Worm (Caenorhabditis elegans) whole organism, late embryonic: ENCODE results near the gene K03B8.4.
"Not testable (repeated sequence)": the region's sequence is repeated elsewhere in the genome, so short reads cannot be mapped to it uniquely, and the experiment has no call there.

Source experiments
- ama-1 ChIP-seq: fragments of 150-350 bp; optimal IDR thresholded peaks from 2 replicates; lab custom pipeline; 2014
- ceh-14 ChIP-seq: sonication (generic microtip); optimal IDR thresholded peaks from 2 replicates; lab custom pipeline; 2016; ENCODE audit warnings: missing genotype, missing genetic modification characterization, missing compliant biosample characterization
- ceh-2 ChIP-seq: sonication (generic microtip); optimal IDR thresholded peaks from 2 replicates; lab custom pipeline; 2016; ENCODE audit warnings: missing genotype, missing genetic modification characterization, missing compliant biosample characterization
- ceh-31 ChIP-seq: sonication (generic microtip); optimal IDR thresholded peaks from 2 replicates; lab custom pipeline; 2016; ENCODE audit warnings: missing genetic modification characterization, missing compliant biosample characterization
- ceh-34 ChIP-seq: sonication (generic microtip); optimal IDR thresholded peaks from 2 replicates; lab custom pipeline; 2016; ENCODE audit warnings: mild to moderate bottlenecking, missing genetic modification characterization, missing compliant biosample characterization
- ceh-9 ChIP-seq: sonication (generic microtip); optimal IDR thresholded peaks from 2 replicates; lab custom pipeline; 2016; ENCODE audit warnings: mild to moderate bottlenecking, missing genetic modification characterization, inconsistent platforms, missing compliant biosample characterization
- elt-2 ChIP-seq: sonication (generic microtip); optimal IDR thresholded peaks from 2 replicates; lab custom pipeline; 2016; ENCODE audit warnings: missing genetic modification reagents, missing genetic modification characterization, missing compliant biosample characterization
- elt-4 ChIP-seq: sonication (generic microtip); optimal IDR thresholded peaks from 2 replicates; lab custom pipeline; 2016; ENCODE audit warnings: missing genetic modification characterization, missing compliant biosample characterization
- ets-4 ChIP-seq: sonication (generic microtip); optimal IDR thresholded peaks from 2 replicates; lab custom pipeline; 2016; ENCODE audit warnings: missing genetic modification characterization, missing compliant biosample characterization
- eyg-1 ChIP-seq: sonication (generic microtip); optimal IDR thresholded peaks from 2 replicates; lab custom pipeline; 2016; ENCODE audit warnings: missing genotype, missing genetic modification characterization, missing compliant biosample characterization
- fkh-10 ChIP-seq: fragments of 150-350 bp; optimal IDR thresholded peaks from 2 replicates; lab custom pipeline; 2014; ENCODE audit warnings: missing biosample characterization, missing genetic modification reagents, missing genetic modification characterization
- fkh-6 ChIP-seq: sonication (generic microtip); optimal IDR thresholded peaks from 2 replicates; lab custom pipeline; 2016; ENCODE audit warnings: missing genetic modification characterization, missing compliant biosample characterization
- hlh-30 ChIP-seq: sonication (generic microtip); optimal IDR thresholded peaks from 2 replicates; lab custom pipeline; 2017; ENCODE audit warnings: antibody characterized with exemption, missing genetic modification characterization, missing compliant biosample characterization; ENCODE audit not compliant: insufficient read depth
- lin-11 ChIP-seq: fragments of 200-800 bp; sonication (Bioruptor generic); optimal IDR thresholded peaks from 2 replicates; lab custom pipeline; 2018; ENCODE audit warnings: mild to moderate bottlenecking, missing genetic modification characterization, missing compliant biosample characterization
- nhr-11 ChIP-seq: fragments of 150-350 bp; optimal IDR thresholded peaks from 2 replicates; lab custom pipeline; 2014; ENCODE audit warnings: missing biosample characterization, missing genetic modification characterization
- pat-9 ChIP-seq: fragments of 200-800 bp; sonication (Bioruptor generic); optimal IDR thresholded peaks from 2 replicates; lab custom pipeline; 2018; ENCODE audit warnings: mild to moderate bottlenecking, missing genetic modification characterization, moderate library complexity, missing compliant biosample characterization
- pha-2 ChIP-seq: sonication (generic microtip); optimal IDR thresholded peaks from 2 replicates; lab custom pipeline; 2017; ENCODE audit warnings: mild to moderate bottlenecking, missing genetic modification characterization, missing compliant biosample characterization
- pha-4 ChIP-seq: fragments of 150-350 bp; optimal IDR thresholded peaks from 2 replicates; lab custom pipeline; 2018; ENCODE audit warnings: missing biosample characterization, missing genetic modification reagents, missing genetic modification characterization
- pqm-1 ChIP-seq: sonication (generic microtip); optimal IDR thresholded peaks from 2 replicates; lab custom pipeline; 2016; ENCODE audit warnings: missing genetic modification characterization, missing compliant biosample characterization
- sdc-2 ChIP-seq: sonication (generic microtip); optimal IDR thresholded peaks from 2 replicates; lab custom pipeline; 2016; ENCODE audit warnings: missing genotype, missing genetic modification characterization, missing compliant biosample characterization
- syd-9 ChIP-seq: sonication (generic microtip); optimal IDR thresholded peaks from 2 replicates; lab custom pipeline; 2016; ENCODE audit warnings: mild to moderate bottlenecking, missing genetic modification characterization, moderate library complexity, missing compliant biosample characterization
- ttx-3 ChIP-seq: sonication (generic microtip); optimal IDR thresholded peaks from 2 replicates; lab custom pipeline; 2016; ENCODE audit warnings: missing genetic modification reagents, missing genetic modification characterization, missing compliant biosample characterization
- unc-42 ChIP-seq: sonication (generic microtip); optimal IDR thresholded peaks from 2 replicates; lab custom pipeline; 2016; ENCODE audit warnings: missing genotype, missing genetic modification characterization, missing compliant biosample characterization
- unc-55 ChIP-seq: sonication (generic microtip); optimal IDR thresholded peaks from 2 replicates; lab custom pipeline; 2017; ENCODE audit warnings: missing biosample characterization, missing genetic modification reagents, missing genetic modification characterization
- unc-86 ChIP-seq: sonication (generic microtip); optimal IDR thresholded peaks from 2 replicates; lab custom pipeline; 2016; ENCODE audit warnings: missing genetic modification characterization, missing compliant biosample characterization
- zip-5 ChIP-seq: sonication (generic microtip); optimal IDR thresholded peaks from 2 replicates; lab custom pipeline; 2016; ENCODE audit warnings: missing genetic modification characterization, missing compliant biosample characterization
- ztf-16 ChIP-seq: sonication (generic microtip); optimal IDR thresholded peaks from 2 replicates; lab custom pipeline; 2017; ENCODE audit warnings: missing genetic modification characterization, missing compliant biosample characterization

K03B8.4 gene

ce11 chrV:11415059-11415458 is 20.1 kb upstream of the K03B8.4 start, which contains the start of gene deg-3:
deg-3 (minus strand) TSS chrV:11415159.
- no peak for TF ChIP-seq pqm-1 (tag; lab: Kevin White, UChicago)
- no peak for TF ChIP-seq pha-2 (tag; lab: Kevin White, UChicago)
- no peak for TF ChIP-seq unc-42 (tag; lab: Kevin White, UChicago)
- TF ChIP-seq unc-86 (tag; lab: Kevin White, UChicago) = no peak
- no peak for TF ChIP-seq ztf-16
- TF ChIP-seq ceh-34 (tag; lab: Kevin White, UChicago) = no peak
- no peak for TF ChIP-seq lin-11 (tag; lab: Kevin White, UChicago)
- TF ChIP-seq, all 69 proteins: peak for 0

DNA sequence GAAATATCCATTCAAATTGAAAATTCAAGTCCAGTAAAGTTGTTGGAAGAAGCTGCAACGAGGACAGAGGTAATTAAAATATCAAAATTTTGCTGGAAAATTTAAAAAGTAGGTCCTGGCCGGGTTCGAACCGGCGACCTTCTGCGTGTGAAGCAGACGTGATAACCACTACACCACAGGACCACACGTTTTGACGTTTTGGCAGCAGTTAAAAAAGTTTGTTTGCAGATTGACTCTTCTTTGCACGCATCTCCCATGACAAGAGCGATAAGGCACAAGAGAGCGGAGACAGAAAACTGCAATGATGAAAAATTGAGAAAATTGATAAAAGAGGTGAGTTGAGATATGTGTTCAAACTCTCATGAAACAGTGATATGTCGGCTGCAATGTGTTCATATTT is 17.2 kb upstream of the K03B8.4 start:
- TF ChIP-seq ceh-9 (no peak), unc-42 (tag; lab: Kevin White, UChicago) (no peak), elt-2 (tag; lab: Kevin White, UChicago) (peak; percentile 63)

- TF ChIP-seq zip-5 (tag; lab: Kevin White, UChicago) (no peak), eyg-1 (tag; lab: Kevin White, UChicago) (no peak), pha-4 (tag; lab: Kevin White, UChicago) (no peak)
Measured at ce11 chrV:11410902-11411561, 16.1 kb upstream of the K03B8.4 start, which contains the start of the genes K03B8.8 and grl-3. K03B8.8 (minus strand) TSS chrV:11411002. grl-3 (plus strand) TSS chrV:11411511.

ce11 chrV:11407251-11407650 is 12.3 kb upstream of the K03B8.4 start, which contains the start of gene K03B8.6:
K03B8.6 (plus strand) TSS chrV:11407584.
- no peak for TF ChIP-seq ceh-14 (tag; lab: Kevin White, UChicago)

DNA sequence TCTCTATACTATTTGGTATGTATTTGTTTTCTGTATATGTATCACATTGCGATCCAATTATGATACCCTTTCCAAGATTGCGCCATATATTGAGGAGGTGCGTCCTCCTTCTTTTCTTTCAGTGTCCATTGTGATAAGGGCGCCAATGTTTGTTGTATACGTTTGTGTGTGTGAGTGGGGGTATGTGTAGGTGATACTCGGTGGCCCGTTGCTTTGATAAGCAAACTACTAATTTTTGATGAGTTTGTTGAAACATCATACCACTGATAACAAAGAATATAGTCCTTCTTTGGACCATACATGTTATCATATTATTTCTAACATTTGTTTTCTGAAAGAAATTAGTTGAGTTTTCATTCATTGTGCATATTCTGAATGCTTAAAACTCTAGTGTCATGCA is 8.8 kb upstream of the K03B8.4 start:
- TF ChIP-seq elt-2 (tag; lab: Kevin White, UChicago) = peak; percentile 93
- no peak for TF ChIP-seq ceh-2 (tag; lab: Kevin White, UChicago)

DNA sequence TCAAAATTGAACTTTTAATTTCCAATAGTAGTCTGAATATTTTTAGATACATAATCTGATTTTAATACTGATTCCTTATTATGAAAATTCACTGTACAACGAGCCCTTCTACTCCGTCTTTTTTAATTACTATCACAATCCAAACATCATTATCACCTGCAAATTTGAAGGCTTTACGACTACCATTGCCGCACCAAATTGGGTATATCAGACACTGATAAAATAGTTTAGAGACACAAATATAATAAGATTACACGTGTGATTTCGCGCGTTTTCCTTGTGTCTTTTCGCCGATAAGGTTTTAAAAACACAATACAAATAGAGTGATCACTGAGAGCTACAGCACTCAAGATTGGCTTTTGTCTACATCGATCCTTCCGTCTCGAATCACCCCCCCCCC is 8.1 kb upstream of the K03B8.4 start:
- TF ChIP-seq elt-2 (tag; lab: Kevin White, UChicago) (peak; percentile 90), unc-86 (tag; lab: Kevin White, UChicago) (no peak)

DNA sequence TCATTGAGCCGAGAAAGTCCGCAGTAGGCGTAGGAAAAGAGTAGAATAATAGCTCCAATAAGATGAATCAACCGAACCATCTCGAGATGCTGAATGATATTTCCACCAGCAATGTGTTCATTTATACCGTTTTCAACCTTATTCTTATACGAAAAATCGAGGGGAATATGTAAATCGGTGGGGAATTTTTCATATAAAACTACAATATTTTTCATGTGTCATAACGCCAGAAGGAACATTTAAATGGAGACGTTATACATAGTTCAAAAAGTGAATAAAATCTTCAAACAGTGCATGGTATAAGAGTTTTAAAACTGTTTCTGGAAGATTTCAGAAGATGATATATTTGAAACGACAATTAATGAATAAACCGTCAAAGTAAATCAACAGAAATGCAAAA is 7.7 kb upstream of the K03B8.4 start, which contains the start of gene nas-19:
Gene nas-19, minus strand, starts transcription at position 101 of the 400 bp plus-strand sequence.
- TF ChIP-seq ttx-3 (no peak), ets-4 (tag; lab: Kevin White, UChicago) (no peak)

- no peak for TF ChIP-seq ama-1
- no peak for TF ChIP-seq ceh-9
- no peak for TF ChIP-seq sdc-2 (tag; lab: Kevin White, UChicago)
- TF ChIP-seq ceh-34 (tag; lab: Kevin White, UChicago) = no peak
- TF ChIP-seq fkh-6 (tag; lab: Kevin White, UChicago) = no peak
- TF ChIP-seq pha-2 (tag; lab: Kevin White, UChicago) = no peak
- TF ChIP-seq fkh-10 (GFP tag; lab: Kevin White, UChicago) = no peak
- no peak for TF ChIP-seq pat-9 (tag; lab: Kevin White, UChicago)
- no peak for TF ChIP-seq elt-4 (tag; lab: Kevin White, UChicago)
- TF ChIP-seq nhr-11 = no peak
- no peak for TF ChIP-seq hlh-30 (tag; lab: Kevin White, UChicago)
Measured at ce11 chrV:11398616-11399015, 3.7 kb upstream of the K03B8.4 start, which contains the start of gene nas-17. nas-17 (plus strand) TSS chrV:11398916.

ce11 chrV:11396134-11396533 is 1.2 kb upstream of the K03B8.4 start, which contains the start of gene nas-18:
nas-18 (plus strand) TSS chrV:11396434.
- not testable (repeated sequence) for TF ChIP-seq unc-55 (GFP tag; lab: Kevin White, UChicago); ceh-31 (tag; lab: Kevin White, UChicago); syd-9
